Worm (Caenorhabditis elegans) whole organism, midembryonic: ENCODE measurements around the gene ZK105.1.

Experiments
- cog-1 ChIP-seq: sonication (generic microtip); optimal IDR thresholded peaks from 2 replicates; lab custom pipeline; 2016; ENCODE audit warnings: missing genetic modification characterization, missing compliant biosample characterization
- flt-1 ChIP-seq: fragments of 200-800 bp; sonication (Bioruptor generic); IDR thresholded peaks from 2 replicates; pipeline ENCODE4 v1.3.6; 2022; ENCODE audit warnings: missing genetic modification characterization, missing compliant biosample characterization
- med-1 ChIP-seq: sonication (generic microtip); optimal IDR thresholded peaks from 2 replicates; lab custom pipeline; 2017; ENCODE audit warnings: missing genetic modification characterization, mild to moderate bottlenecking, missing compliant biosample characterization, antibody characterized with exemption, missing genetic modification reagents; ENCODE audit not compliant: insufficient read depth
- ref-1 ChIP-seq: fragments of 200-800 bp; sonication (Bioruptor generic); conservative IDR thresholded peaks from 2 replicates; pipeline ENCODE4 v1.3.6; 2022; ENCODE audit warnings: missing genetic modification reagents, missing genetic modification characterization, missing compliant biosample characterization
- tab-1 ChIP-seq: fragments of 200-800 bp; sonication (Bioruptor generic); IDR thresholded peaks from 2 replicates; pipeline ENCODE4 v1.3.6; 2022; ENCODE audit warnings: missing genetic modification characterization, missing compliant biosample characterization
- ztf-23 ChIP-seq: fragments of 200-800 bp; sonication (Bioruptor generic); IDR thresholded peaks from 2 replicates; pipeline ENCODE4 v1.3.6; 2022; ENCODE audit warnings: missing genetic modification reagents, missing genetic modification characterization, missing compliant biosample characterization

DNA sequence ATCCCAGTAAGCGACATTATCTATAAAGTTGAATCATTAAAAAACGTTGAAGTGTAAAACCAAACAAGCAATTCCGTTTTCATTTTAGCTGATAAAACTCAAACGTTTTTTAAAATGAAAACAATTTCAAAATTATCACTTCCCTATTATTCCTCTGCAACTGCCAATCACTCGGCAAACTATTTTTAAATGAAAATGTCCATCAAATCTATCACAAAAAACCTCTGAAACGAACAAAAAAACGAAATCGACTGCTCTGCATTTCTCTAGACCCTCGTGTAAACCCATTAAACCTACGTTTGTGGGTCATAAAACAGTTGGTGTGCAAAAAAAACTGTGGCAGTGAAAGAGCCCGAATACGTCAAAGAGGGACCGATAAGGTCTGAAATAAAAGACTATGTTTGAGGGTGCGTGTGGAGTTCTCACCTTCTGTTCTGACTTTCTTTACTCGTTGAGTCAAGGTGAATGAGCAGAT is 28.7 kb downstream of the ZK105.1 start, which contains the start of gene fbxl-5:
- TF ChIP-seq med-1 (GFP tag; lab: Kevin White, UChicago) (no peak), tab-1 (GFP tag; lab: Robert Waterston, UW) (no peak), flt-1 (no peak), ztf-23 (no peak), ref-1 (no peak), cog-1 (no peak)
